Worm (Caenorhabditis elegans) whole organism, L2 larva: ENCODE data around the gene dmd-6.
A peak's percentile ranks its signal among the peaks of the same experiment; 100 is the strongest.

Experiments
- egl-27 ChIP-seq: sonication (generic microtip); optimal IDR thresholded peaks from 3 replicates; lab custom pipeline; 2017; ENCODE audit warnings: missing biosample characterization, missing genetic modification reagents, missing genetic modification characterization
- fos-1 ChIP-seq: fragments of 150-350 bp; optimal IDR thresholded peaks from 2 replicates; lab custom pipeline; 2014; ENCODE audit warnings: missing biosample characterization, missing genetic modification characterization
- gmeb-1 ChIP-seq: fragments of 150-350 bp; optimal IDR thresholded peaks from 2 replicates; lab custom pipeline; 2014; ENCODE audit warnings: missing biosample characterization, missing genetic modification characterization
- nhr-11 ChIP-seq: fragments of 150-350 bp; optimal IDR thresholded peaks from 2 replicates; lab custom pipeline; 2014; ENCODE audit warnings: missing biosample characterization, missing genetic modification characterization
- nhr-237 ChIP-seq: fragments of 150-350 bp; optimal IDR thresholded peaks from 2 replicates; lab custom pipeline; 2014; ENCODE audit warnings: missing biosample characterization, missing genetic modification characterization
- skn-1 ChIP-seq: sonication (generic microtip); optimal IDR thresholded peaks from 2 replicates; lab custom pipeline; 2017; ENCODE audit warnings: missing biosample characterization, missing genetic modification characterization
- sma-9 ChIP-seq, 2 experiments: fragments of 150-350 bp in 1 of 2; sonication (generic microtip) in 1 of 2; optimal IDR thresholded peaks; 2 replicates each; lab custom pipeline; 2014 to 2016; ENCODE audit warnings: missing genetic modification characterization in 2 of 2, mild to moderate bottlenecking in 1 of 2, missing biosample characterization in 1 of 2, missing compliant biosample characterization in 1 of 2, missing genetic modification reagents in 1 of 2, moderate library complexity in 1 of 2

ce11 chrIV:14614176-14614740, 2.1 kb upstream of the dmd-6 start:
- TF ChIP-seq gmeb-1 (tag; lab: Kevin White, UChicago) (peak; percentile 34), skn-1 (no peak), egl-27 (tag; lab: Kevin White, UChicago) (no peak), fos-1 (tag; lab: Kevin White, UChicago) (peak; percentile 13), nhr-237 (no peak), nhr-11 (tag; lab: Kevin White, UChicago) (no peak), sma-9 (GFP tag; optimal IDR thresholded peaks at IDR 0.05; lab: Kevin White, UChicago) (peak; percentile 94), sma-9 (tag; optimal IDR thresholded peaks at IDR 0.05; lab: Kevin White, UChicago) (no peak)
